Worm (Caenorhabditis elegans) whole organism, young adult: ENCODE measurements around the gene C04A2.15.

ENCODE experiments used
- B0035.1 ChIP-seq: sonication (generic microtip); optimal IDR thresholded peaks from 2 replicates; lab custom pipeline; 2016; ENCODE audit warnings: missing genetic modification characterization, mild to moderate bottlenecking, missing compliant biosample characterization, missing genotype, missing genetic modification reagents
- F57C9.4 ChIP-seq: sonication (generic microtip); optimal IDR thresholded peaks from 2 replicates; lab custom pipeline; 2017; ENCODE audit warnings: mild to moderate bottlenecking, missing genetic modification characterization, missing compliant biosample characterization
- K11D2.4 ChIP-seq: fragments of 200-800 bp; sonication (Bioruptor generic); IDR thresholded peaks from 2 replicates; pipeline ENCODE4 v1.3.6; 2022; ENCODE audit warnings: missing genetic modification reagents, missing genetic modification characterization, missing compliant biosample characterization
- T26A5.8 ChIP-seq: sonication (generic microtip); optimal IDR thresholded peaks from 2 replicates; lab custom pipeline; 2016; ENCODE audit warnings: missing genetic modification characterization, missing compliant biosample characterization
- atf-7 ChIP-seq: sonication (generic microtip); optimal IDR thresholded peaks from 2 replicates; lab custom pipeline; 2017; ENCODE audit warnings: mild to moderate bottlenecking, missing genetic modification characterization, missing compliant biosample characterization
- athp-1 ChIP-seq: sonication (generic microtip); optimal IDR thresholded peaks from 2 replicates; lab custom pipeline; 2017; ENCODE audit warnings: mild to moderate bottlenecking, missing genetic modification characterization, missing compliant biosample characterization
- attf-5 ChIP-seq: fragments of 200-800 bp; sonication (Bioruptor generic); optimal IDR thresholded peaks from 2 replicates; lab custom pipeline; 2018; ENCODE audit warnings: mild to moderate bottlenecking, missing genetic modification characterization, missing compliant biosample characterization
- attf-6 ChIP-seq: fragments of 200-800 bp; sonication (Bioruptor generic); IDR thresholded peaks from 2 replicates; pipeline ENCODE4 v1.3.6; 2022; ENCODE audit warnings: missing genetic modification reagents, missing genetic modification characterization, missing compliant biosample characterization
- bed-2 ChIP-seq: fragments of 200-800 bp; sonication (Bioruptor generic); IDR thresholded peaks from 2 replicates; pipeline ENCODE4 v1.3.6; 2022; ENCODE audit warnings: missing genetic modification reagents, missing genetic modification characterization, missing compliant biosample characterization
- cebp-1 ChIP-seq, 2 experiments: fragments of 200-800 bp in 1 of 2; sonication (Bioruptor generic) in 1 of 2; sonication (generic microtip) in 1 of 2; IDR thresholded peaks in 1 of 2; optimal IDR thresholded peaks in 1 of 2; 2 replicates each; pipeline versions ENCODE4 v1.3.6 to Lab custom; 2017 to 2022; ENCODE audit warnings: missing compliant biosample characterization in 2 of 2, missing genetic modification characterization in 2 of 2, mild to moderate bottlenecking in 1 of 2, missing genetic modification reagents in 1 of 2, moderate library complexity in 1 of 2
- ceh-40 ChIP-seq: fragments of 200-800 bp; sonication (Bioruptor generic); IDR thresholded peaks from 2 replicates; pipeline ENCODE4 v1.3.6; 2022; ENCODE audit warnings: missing genetic modification characterization, missing compliant biosample characterization
- ceh-91 ChIP-seq: fragments of 200-800 bp; sonication (Bioruptor generic); IDR thresholded peaks from 2 replicates; pipeline ENCODE4 v1.3.6; 2022; ENCODE audit warnings: missing genetic modification reagents, missing genetic modification characterization, missing compliant biosample characterization
- chd-7 ChIP-seq: sonication (generic microtip); optimal IDR thresholded peaks from 2 replicates; lab custom pipeline; 2016; ENCODE audit warnings: mild to moderate bottlenecking, missing genetic modification characterization, moderate library complexity, missing compliant biosample characterization
- dox-1 ChIP-seq: fragments of 200-800 bp; sonication (Bioruptor generic); IDR thresholded peaks from 2 replicates; pipeline ENCODE4 v1.3.6; 2022; ENCODE audit warnings: missing genetic modification reagents, missing genetic modification characterization, missing compliant biosample characterization
- egrh-3 ChIP-seq: fragments of 200-800 bp; sonication (Bioruptor generic); IDR thresholded peaks from 2 replicates; pipeline ENCODE4 v1.3.6; 2022; ENCODE audit warnings: missing genetic modification reagents, missing genetic modification characterization, missing compliant biosample characterization
- ets-4 ChIP-seq: fragments of 200-800 bp; sonication (Bioruptor generic); optimal IDR thresholded peaks from 2 replicates; lab custom pipeline; 2018; ENCODE audit warnings: mild to moderate bottlenecking, missing genetic modification characterization, missing compliant biosample characterization
- hmg-1.2 ChIP-seq: fragments of 200-800 bp; sonication (Bioruptor generic); IDR thresholded peaks from 2 replicates; pipeline ENCODE4 v1.3.6; 2022; ENCODE audit warnings: missing genetic modification reagents, missing genetic modification characterization, missing compliant biosample characterization
- let-607 ChIP-seq, 2 experiments: fragments of 200-800 bp in 1 of 2; sonication (Bioruptor generic) in 1 of 2; sonication (generic microtip) in 1 of 2; optimal IDR thresholded peaks; 2 replicates each; lab custom pipeline; 2016 to 2018; ENCODE audit warnings: mild to moderate bottlenecking in 2 of 2, missing compliant biosample characterization in 2 of 2, missing genetic modification characterization in 2 of 2, moderate library complexity in 2 of 2, missing genotype in 1 of 2
- lir-1 ChIP-seq: fragments of 200-800 bp; sonication (Bioruptor generic); conservative IDR thresholded peaks from 2 replicates; pipeline ENCODE4 v1.3.6; 2022; ENCODE audit warnings: missing genetic modification reagents, missing genetic modification characterization, missing compliant biosample characterization
- madf-3 ChIP-seq: fragments of 200-800 bp; sonication (Bioruptor generic); IDR thresholded peaks from 2 replicates; pipeline ENCODE4 v1.3.6; 2022; ENCODE audit warnings: missing genetic modification reagents, missing genetic modification characterization, missing compliant biosample characterization
- mel-28 ChIP-seq: sonication (generic microtip); optimal IDR thresholded peaks from 2 replicates; lab custom pipeline; 2016; ENCODE audit warnings: borderline replicate concordance, mild to moderate bottlenecking, missing genetic modification characterization, missing compliant biosample characterization
- nfyb-1 ChIP-seq: fragments of 200-800 bp; sonication (Bioruptor generic); IDR thresholded peaks from 2 replicates; pipeline ENCODE4 v1.3.6; 2022; ENCODE audit warnings: missing genetic modification reagents, missing genetic modification characterization, missing compliant biosample characterization
- nhr-80 ChIP-seq: sonication (generic microtip); optimal IDR thresholded peaks from 2 replicates; lab custom pipeline; 2016; ENCODE audit warnings: missing genetic modification characterization, missing compliant biosample characterization
- nhr-90 ChIP-seq: sonication (generic microtip); optimal IDR thresholded peaks from 2 replicates; lab custom pipeline; 2016; ENCODE audit warnings: missing genotype, mild to moderate bottlenecking, missing genetic modification characterization, missing compliant biosample characterization
- pbrm-1 ChIP-seq: fragments of 200-800 bp; sonication (Bioruptor generic); IDR thresholded peaks from 2 replicates; pipeline ENCODE4 v1.3.6; 2022; ENCODE audit warnings: missing genetic modification reagents, missing genetic modification characterization, missing compliant biosample characterization
- repo-1 ChIP-seq: sonication (generic microtip); optimal IDR thresholded peaks from 2 replicates; lab custom pipeline; 2017; ENCODE audit warnings: mild to moderate bottlenecking, missing genetic modification characterization, missing compliant biosample characterization
- sea-2 ChIP-seq: fragments of 200-800 bp; sonication (Bioruptor generic); IDR thresholded peaks from 2 replicates; pipeline ENCODE4 v1.3.6; 2022; ENCODE audit warnings: missing genetic modification characterization, missing compliant biosample characterization
- snpc-1.3 ChIP-seq: sonication (generic microtip); optimal IDR thresholded peaks from 2 replicates; lab custom pipeline; 2017; ENCODE audit warnings: missing genetic modification characterization, mild to moderate bottlenecking, missing compliant biosample characterization, antibody characterized with exemption, moderate library complexity, missing genotype, missing genetic modification reagents; ENCODE audit not compliant: insufficient read depth
- tbp1 ChIP-seq: fragments of 200-800 bp; sonication (Bioruptor generic); optimal IDR thresholded peaks from 2 replicates; lab custom pipeline; 2018; ENCODE audit warnings: mild to moderate bottlenecking, missing genetic modification characterization, missing compliant biosample characterization
- unc-62 ChIP-seq: fragments of 150-350 bp; optimal IDR thresholded peaks from 2 replicates; lab custom pipeline; 2014; ENCODE audit warnings: missing biosample characterization, missing genetic modification reagents, missing genetic modification characterization
- zfh-2 ChIP-seq: fragments of 200-800 bp; sonication (Bioruptor generic); conservative IDR thresholded peaks from 2 replicates; pipeline ENCODE4 v1.3.6; 2022; ENCODE audit warnings: missing genetic modification reagents, missing genetic modification characterization, missing compliant biosample characterization
- ztf-18 ChIP-seq: sonication (generic microtip); optimal IDR thresholded peaks from 2 replicates; lab custom pipeline; 2016; ENCODE audit warnings: missing genotype, mild to moderate bottlenecking, missing genetic modification characterization, missing compliant biosample characterization
- ztf-22 ChIP-seq: fragments of 200-800 bp; sonication (Bioruptor generic); optimal IDR thresholded peaks from 2 replicates; lab custom pipeline; 2018; ENCODE audit warnings: mild to moderate bottlenecking, missing genetic modification characterization, moderate library complexity, missing compliant biosample characterization
- ztf-28 ChIP-seq: fragments of 200-800 bp; sonication (Bioruptor generic); IDR thresholded peaks from 2 replicates; pipeline ENCODE4 v1.3.6; 2022; ENCODE audit warnings: missing genetic modification reagents, missing genetic modification characterization, missing compliant biosample characterization

Gene C04A2.15

DNA sequence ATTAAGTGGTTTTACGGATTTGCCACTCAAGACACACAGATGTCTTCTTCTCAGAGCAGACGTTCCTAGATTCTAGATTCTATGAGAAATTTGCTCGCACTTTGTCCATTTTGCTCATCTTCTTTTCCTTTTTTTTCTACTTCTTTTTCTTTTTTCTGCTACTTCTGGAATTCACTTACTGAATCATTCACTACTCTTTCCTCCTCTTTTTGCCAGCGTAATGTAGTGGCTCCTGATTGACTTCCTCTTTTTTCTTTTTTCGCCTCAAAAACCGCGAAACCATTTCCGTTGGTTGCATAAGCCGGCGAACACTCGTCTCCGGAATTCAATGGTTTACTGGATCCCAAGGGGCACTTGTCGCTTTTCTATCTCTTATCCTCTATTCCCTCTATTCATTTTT lies 19.8 kb upstream of the C04A2.15 start:
- no peak for TF ChIP-seq B0035.1 (tag; lab: Kevin White, UChicago)
- TF ChIP-seq tbp1 (GFP tag; lab: Kevin White, UChicago): no peak
- TF ChIP-seq ceh-40 (GFP tag; lab: Robert Waterston, UW): no peak
- no peak for TF ChIP-seq K11D2.4
- no peak for TF ChIP-seq madf-3
- no peak for TF ChIP-seq chd-7
- TF ChIP-seq sea-2: no peak
- no peak for TF ChIP-seq mel-28
- no peak for TF ChIP-seq ceh-91 (GFP tag; lab: Robert Waterston, UW)
- no peak for TF ChIP-seq T26A5.8 (tag; lab: Kevin White, UChicago)
- no peak for TF ChIP-seq ztf-22 (GFP tag; lab: Kevin White, UChicago)

DNA sequence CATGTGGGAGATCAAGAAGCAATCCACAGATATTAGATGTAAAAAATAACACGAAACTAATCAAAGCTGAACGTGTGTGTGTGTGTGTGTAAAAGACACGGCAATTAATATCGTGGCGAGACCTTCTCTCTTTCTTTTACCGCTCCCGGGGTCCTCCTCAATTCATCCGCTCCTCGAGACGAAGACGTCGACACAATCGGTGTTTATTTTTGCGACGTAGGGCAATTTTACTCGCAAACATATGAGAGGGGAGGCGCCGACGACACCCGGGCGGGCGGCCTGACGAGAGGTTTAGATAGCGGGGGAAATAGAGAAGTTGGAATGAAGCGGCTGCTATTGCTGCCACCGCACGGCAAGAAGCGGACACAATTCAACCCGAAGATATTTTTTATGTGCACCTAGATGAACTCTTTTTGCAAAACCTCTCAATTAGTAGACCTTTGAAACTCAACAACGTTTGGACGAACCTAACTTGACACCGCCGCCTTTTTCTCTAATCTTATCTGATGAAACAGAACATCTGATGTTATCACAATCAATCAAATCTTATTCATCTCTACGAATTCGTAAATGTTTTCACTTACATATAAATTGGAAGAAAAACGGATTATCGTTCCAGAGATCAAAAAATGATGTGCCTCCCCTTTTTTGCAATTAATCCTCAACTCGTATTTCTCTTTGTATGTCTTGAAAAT lies 19.2 kb upstream of the C04A2.15 start:
- TF ChIP-seq attf-6 (GFP tag; lab: Robert Waterston, UW): no peak
- TF ChIP-seq ztf-28 (GFP tag; lab: Robert Waterston, UW): no peak
- TF ChIP-seq repo-1 (tag; lab: Kevin White, UChicago): no peak
- peak; percentile 50; the same call in 1 of the 2 replicates for TF ChIP-seq zfh-2
- no peak for TF ChIP-seq pbrm-1 (GFP tag; lab: Robert Waterston, UW)
- no peak for TF ChIP-seq ztf-18
- TF ChIP-seq let-607 (tag; optimal IDR thresholded peaks at IDR 0.05; lab: Kevin White, UChicago): no peak
- TF ChIP-seq madf-3: no peak

DNA sequence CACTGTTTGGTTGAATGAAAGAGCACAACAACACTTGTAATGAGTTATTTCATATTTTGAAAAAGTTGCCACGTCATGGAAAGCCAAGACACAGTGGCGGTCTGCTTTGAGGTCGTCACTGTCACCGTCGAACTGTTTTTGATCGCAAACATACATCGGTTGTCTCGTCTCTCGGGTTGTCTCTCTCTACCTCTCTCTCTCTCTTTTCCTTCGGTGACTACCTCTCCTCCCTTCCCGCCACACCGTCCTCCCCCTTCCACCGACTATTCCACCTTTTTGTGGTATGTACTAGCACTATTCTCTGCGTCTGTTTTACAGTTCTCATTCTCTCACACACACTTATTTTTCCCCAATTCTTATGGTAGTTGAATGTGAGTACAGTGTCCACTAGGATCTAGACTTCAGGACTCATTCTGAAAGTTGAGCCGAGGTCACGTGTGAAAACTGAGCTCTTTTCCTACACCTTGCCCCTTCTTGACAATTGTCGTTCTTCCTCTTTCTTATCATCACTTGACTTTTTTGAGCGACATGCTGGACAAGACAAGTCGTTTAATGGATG lies 18.2 kb upstream of the C04A2.15 start:
- TF ChIP-seq egrh-3 (GFP tag; lab: Robert Waterston, UW) (peak; percentile 64), bed-2 (GFP tag; lab: Robert Waterston, UW) (no peak), dox-1 (peak; percentile 70), zfh-2 (peak; percentile 67), hmg-1.2 (GFP tag; lab: Robert Waterston, UW) (peak; percentile 24; the same call in 1 of the 2 replicates), athp-1 (no peak), cebp-1 (GFP tag; IDR thresholded peaks at IDR 0.05; lab: Robert Waterston, UW) (no peak), cebp-1 (tag; optimal IDR thresholded peaks at IDR 0.05; lab: Kevin White, UChicago) (peak; percentile 45), lir-1 (no peak), nhr-80 (tag; lab: Kevin White, UChicago) (peak; percentile 87), unc-62 (peak; percentile 20), sea-2 (no peak), attf-5 (GFP tag; lab: Kevin White, UChicago) (peak; percentile 34), atf-7 (tag; lab: Kevin White, UChicago) (peak; percentile 5), nhr-90 (tag; lab: Kevin White, UChicago) (peak; percentile 16)

DNA sequence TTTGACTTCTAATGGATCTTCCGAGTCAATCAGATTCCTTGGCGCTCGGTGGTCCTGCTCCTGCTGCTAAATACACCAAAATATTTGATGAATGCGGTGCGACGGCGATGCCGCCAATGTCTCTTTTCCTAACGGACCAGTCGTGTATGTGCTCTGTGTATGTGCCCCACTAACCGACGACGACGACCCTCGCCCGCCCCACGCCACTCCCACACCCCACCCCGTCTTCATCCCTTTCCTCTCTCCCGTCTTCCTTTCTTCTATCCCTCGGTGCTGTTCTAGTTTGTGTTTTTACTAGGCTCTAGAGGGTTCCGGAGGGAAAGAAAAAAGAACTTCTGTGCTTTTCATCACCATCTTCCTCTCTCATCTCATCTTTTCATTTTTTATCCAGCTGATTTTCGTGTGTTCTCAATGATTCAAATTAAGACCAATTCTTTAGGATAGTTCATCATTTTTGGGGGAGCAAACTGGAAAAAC lies 17.4 kb upstream of the C04A2.15 start, which contains the start of gene egl-27:
egl-27 (plus strand) TSS at position 427 of the 477 bp plus-strand sequence.
- TF ChIP-seq ets-4 (GFP tag; lab: Kevin White, UChicago) (no peak), bed-2 (GFP tag; lab: Robert Waterston, UW) (no peak), snpc-1.3 (tag; lab: Kevin White, UChicago) (no peak), zfh-2 (peak; percentile 76), nfyb-1 (GFP tag; lab: Robert Waterston, UW) (peak; percentile 35; the same call in 1 of the 2 replicates), F57C9.4 (tag; lab: Kevin White, UChicago) (no peak)
